Worm (Caenorhabditis elegans) whole organism, L3 larva: ENCODE results near the gene W09H1.4.

ENCODE experiments used
- ama-1 ChIP-seq: fragments of 150-350 bp; optimal IDR thresholded peaks from 2 replicates; lab custom pipeline; 2018
- daf-12 ChIP-seq: fragments of 150-350 bp; optimal IDR thresholded peaks from 2 replicates; lab custom pipeline; 2014; ENCODE audit warnings: missing biosample characterization, missing genetic modification reagents, missing genetic modification characterization
- elt-2 ChIP-seq: sonication (generic microtip); optimal IDR thresholded peaks from 2 replicates; lab custom pipeline; 2016; ENCODE audit warnings: missing genetic modification reagents, mild to moderate bottlenecking, missing genetic modification characterization, missing compliant biosample characterization
- lin-39 ChIP-seq: fragments of 150-350 bp; optimal IDR thresholded peaks from 2 replicates; lab custom pipeline; 2018; ENCODE audit warnings: missing biosample characterization, missing genetic modification reagents, missing genetic modification characterization
- mdl-1 ChIP-seq: fragments of 150-350 bp; optimal IDR thresholded peaks from 2 replicates; lab custom pipeline; 2014; ENCODE audit warnings: missing biosample characterization, missing genetic modification characterization
- nhr-11 ChIP-seq: fragments of 150-350 bp; optimal IDR thresholded peaks from 2 replicates; lab custom pipeline; 2014; ENCODE audit warnings: missing biosample characterization, missing genetic modification characterization
- nhr-23 ChIP-seq: fragments of 150-350 bp; optimal IDR thresholded peaks from 2 replicates; lab custom pipeline; 2014; ENCODE audit warnings: missing biosample characterization, missing genetic modification reagents, missing genetic modification characterization
- unc-62 ChIP-seq: fragments of 150-350 bp; sonication (generic microtip); optimal IDR thresholded peaks from 4 replicates; lab custom pipeline; 2014; ENCODE audit warnings: missing biosample characterization, missing genetic modification reagents, missing genetic modification characterization
- ztf-4 ChIP-seq: fragments of 150-350 bp; optimal IDR thresholded peaks from 2 replicates; lab custom pipeline; 2014; ENCODE audit warnings: missing biosample characterization, missing genetic modification characterization

ce11 chrII:13235289-13235688, 52.0 kb downstream of the W09H1.4 start, which contains the start of gene flp-16:
- no peak for TF ChIP-seq nhr-23 (tag; lab: Kevin White, UChicago)
- no peak for TF ChIP-seq mdl-1 (tag; lab: Kevin White, UChicago)
- TF ChIP-seq ama-1 (lab: Kevin White, UChicago): no peak
- TF ChIP-seq elt-2: no peak
- no peak for TF ChIP-seq unc-62 (GFP tag; lab: Kevin White, UChicago)
- TF ChIP-seq ztf-4 (tag; lab: Kevin White, UChicago): no peak
- TF ChIP-seq lin-39: no peak
- TF ChIP-seq daf-12 (tag; lab: Kevin White, UChicago): no peak
- TF ChIP-seq nhr-11: no peak
